Worm (Caenorhabditis elegans) whole organism, L2 larva: ENCODE results near the gene Y25C1A.8.
"Not testable (repeated sequence)": the region's sequence is repeated elsewhere in the genome, so short reads cannot be mapped to it uniquely, and the experiment has no call there.

ENCODE experiments used
- C34F6.9 ChIP-seq: fragments of 150-350 bp; optimal IDR thresholded peaks from 2 replicates; lab custom pipeline; 2014; ENCODE audit warnings: missing biosample characterization, missing genetic modification characterization
- Y55F3AM.14 ChIP-seq: fragments of 200-800 bp; sonication (Bioruptor generic); optimal IDR thresholded peaks from 2 replicates; lab custom pipeline; 2018; ENCODE audit warnings: mild to moderate bottlenecking, missing genetic modification characterization, missing compliant biosample characterization
- ZK546.5 ChIP-seq: sonication (generic microtip); optimal IDR thresholded peaks from 2 replicates; lab custom pipeline; 2017; ENCODE audit warnings: missing biosample characterization, missing genetic modification characterization
- alr-1 ChIP-seq: fragments of 150-350 bp; optimal IDR thresholded peaks from 2 replicates; lab custom pipeline; 2014; ENCODE audit warnings: missing biosample characterization, missing genetic modification characterization
- aly-2 ChIP-seq: fragments of 150-350 bp; optimal IDR thresholded peaks from 2 replicates; lab custom pipeline; 2014; ENCODE audit warnings: missing biosample characterization, missing genetic modification characterization
- blmp-1 ChIP-seq: sonication (generic microtip); optimal IDR thresholded peaks from 2 replicates; lab custom pipeline; 2017; ENCODE audit warnings: missing genetic modification characterization, mild to moderate bottlenecking, missing compliant biosample characterization, antibody characterized with exemption, moderate library complexity; ENCODE audit not compliant: insufficient read depth
- ceh-16 ChIP-seq: fragments of 150-350 bp; optimal IDR thresholded peaks from 2 replicates; lab custom pipeline; 2014; ENCODE audit warnings: missing biosample characterization, missing genetic modification characterization
- crh-2 ChIP-seq: sonication (generic microtip); optimal IDR thresholded peaks from 2 replicates; lab custom pipeline; 2017; ENCODE audit warnings: missing biosample characterization, missing genetic modification characterization
- dmd-4 ChIP-seq: sonication (generic microtip); optimal IDR thresholded peaks from 2 replicates; lab custom pipeline; 2017; ENCODE audit warnings: missing biosample characterization, missing genetic modification characterization
- egl-27 ChIP-seq: sonication (generic microtip); optimal IDR thresholded peaks from 3 replicates; lab custom pipeline; 2017; ENCODE audit warnings: missing biosample characterization, missing genetic modification reagents, missing genetic modification characterization
- elt-1 ChIP-seq: fragments of 150-350 bp; optimal IDR thresholded peaks from 2 replicates; lab custom pipeline; 2014; ENCODE audit warnings: missing biosample characterization, missing genetic modification characterization
- elt-3 ChIP-seq: sonication (generic microtip); optimal IDR thresholded peaks from 2 replicates; lab custom pipeline; 2017; ENCODE audit warnings: missing biosample characterization, missing genetic modification characterization
- fos-1 ChIP-seq: fragments of 150-350 bp; optimal IDR thresholded peaks from 2 replicates; lab custom pipeline; 2014; ENCODE audit warnings: missing biosample characterization, missing genetic modification characterization
- gmeb-1 ChIP-seq: fragments of 150-350 bp; optimal IDR thresholded peaks from 2 replicates; lab custom pipeline; 2014; ENCODE audit warnings: missing biosample characterization, missing genetic modification characterization
- lin-11 ChIP-seq: fragments of 150-350 bp; sonication (generic microtip); optimal IDR thresholded peaks from 2 replicates; lab custom pipeline; 2014; ENCODE audit warnings: missing biosample characterization, missing genetic modification characterization, inconsistent platforms, mixed read lengths
- lin-39 ChIP-seq: fragments of 150-350 bp; optimal IDR thresholded peaks from 2 replicates; lab custom pipeline; 2014; ENCODE audit warnings: missing biosample characterization, missing genetic modification reagents, missing genetic modification characterization
- mdl-1 ChIP-seq, 2 experiments: fragments of 150-350 bp in 1 of 2; sonication (generic microtip) in 1 of 2; optimal IDR thresholded peaks; 2 replicates each; lab custom pipeline; 2017; ENCODE audit warnings: missing biosample characterization in 2 of 2, missing genetic modification characterization in 2 of 2
- nhr-11 ChIP-seq: fragments of 150-350 bp; optimal IDR thresholded peaks from 2 replicates; lab custom pipeline; 2014; ENCODE audit warnings: missing biosample characterization, missing genetic modification characterization
- nhr-129 ChIP-seq: fragments of 150-350 bp; optimal IDR thresholded peaks from 2 replicates; lab custom pipeline; 2014; ENCODE audit warnings: missing biosample characterization, missing genetic modification characterization
- nhr-237 ChIP-seq: fragments of 150-350 bp; optimal IDR thresholded peaks from 2 replicates; lab custom pipeline; 2014; ENCODE audit warnings: missing biosample characterization, missing genetic modification characterization
- nhr-25 ChIP-seq: fragments of 150-350 bp; sonication (generic microtip); optimal IDR thresholded peaks from 3 replicates; lab custom pipeline; 2014; ENCODE audit warnings: missing biosample characterization, missing genetic modification characterization
- nhr-6 ChIP-seq: fragments of 150-350 bp; optimal IDR thresholded peaks from 2 replicates; lab custom pipeline; 2014; ENCODE audit warnings: missing biosample characterization, missing genetic modification characterization
- nhr-77 ChIP-seq: fragments of 150-350 bp; optimal IDR thresholded peaks from 2 replicates; lab custom pipeline; 2014; ENCODE audit warnings: missing biosample characterization, missing genetic modification characterization
- sma-9 ChIP-seq, 2 experiments: fragments of 150-350 bp in 1 of 2; sonication (generic microtip) in 1 of 2; optimal IDR thresholded peaks; 2 replicates each; lab custom pipeline; 2014 to 2016; ENCODE audit warnings: missing genetic modification characterization in 2 of 2, mild to moderate bottlenecking in 1 of 2, missing biosample characterization in 1 of 2, missing compliant biosample characterization in 1 of 2, missing genetic modification reagents in 1 of 2, moderate library complexity in 1 of 2
- snpc-4 ChIP-seq: fragments of 150-350 bp; optimal IDR thresholded peaks from 2 replicates; lab custom pipeline; 2014; ENCODE audit warnings: missing biosample characterization, missing genetic modification characterization
- unc-39 ChIP-seq: fragments of 150-350 bp; optimal IDR thresholded peaks from 2 replicates; lab custom pipeline; 2014; ENCODE audit warnings: missing biosample characterization, missing genetic modification characterization
- unc-62 ChIP-seq: fragments of 150-350 bp; optimal IDR thresholded peaks from 2 replicates; lab custom pipeline; 2014; ENCODE audit warnings: missing biosample characterization, missing genetic modification reagents, missing genetic modification characterization
- ztf-1 ChIP-seq: fragments of 200-800 bp; sonication (Bioruptor generic); conservative IDR thresholded peaks from 2 replicates; pipeline ENCODE4 v1.3.6; 2022; ENCODE audit warnings: missing genetic modification characterization, missing compliant biosample characterization
- ztf-11 ChIP-seq: sonication (generic microtip); optimal IDR thresholded peaks from 2 replicates; lab custom pipeline; 2017; ENCODE audit warnings: missing biosample characterization, missing genetic modification characterization

The Y25C1A.8 gene

DNA sequence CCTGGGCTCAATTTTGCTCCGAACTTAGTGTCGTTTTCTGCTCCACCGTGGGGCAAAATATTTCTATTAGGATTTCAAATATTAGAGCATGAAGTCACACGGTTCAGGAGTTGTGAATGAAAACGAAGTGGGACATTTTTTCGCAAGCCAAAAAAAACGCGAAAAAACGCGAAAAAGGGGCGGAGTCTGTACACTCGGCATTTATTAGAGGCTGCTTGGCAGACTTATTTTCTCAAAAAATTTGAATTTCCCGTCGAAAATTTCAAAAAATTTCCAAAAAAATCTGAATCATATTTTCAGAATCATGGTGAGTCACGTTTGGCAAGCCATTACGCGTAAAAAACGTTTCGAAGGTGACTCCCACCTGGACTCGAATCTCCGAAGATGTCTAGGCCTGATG, 44.3 kb downstream of the Y25C1A.8 start, which contains the start of gene B0454.6:
TSS of gene B0454.6 (plus strand) at position 301 of the 400 bp plus-strand sequence.
- TF ChIP-seq alr-1, ZK546.5, dmd-4: not testable (repeated sequence)

DNA sequence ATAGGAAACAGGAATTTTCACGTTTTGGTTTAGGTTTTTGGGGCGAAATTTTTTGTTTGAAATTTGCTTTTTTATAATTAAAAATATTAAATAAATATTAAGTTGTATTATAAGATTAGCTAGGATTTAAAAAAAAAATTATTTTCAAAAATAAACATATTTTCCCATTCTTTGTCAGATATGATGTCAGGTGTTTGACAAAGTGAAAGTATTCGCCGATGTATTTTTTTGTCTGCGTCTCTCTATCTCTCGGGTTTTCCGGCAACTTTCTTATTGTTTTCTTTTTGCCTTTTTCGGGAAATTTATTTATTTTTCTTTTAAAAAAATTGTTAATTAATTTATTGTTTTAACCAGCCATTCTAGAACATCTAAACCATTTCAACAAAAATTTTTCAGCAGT, 46.3 kb downstream of the Y25C1A.8 start:
- TF ChIP-seq aly-2 (tag; lab: Kevin White, UChicago) (no peak), egl-27 (tag; lab: Kevin White, UChicago) (no peak), sma-9 (GFP tag; optimal IDR thresholded peaks at IDR 0.05; lab: Kevin White, UChicago) (no peak), sma-9 (tag; optimal IDR thresholded peaks at IDR 0.05; lab: Kevin White, UChicago) (no peak), blmp-1 (tag; lab: Kevin White, UChicago) (peak; percentile 65), ztf-1 (no peak), crh-2 (tag; lab: Kevin White, UChicago) (no peak), unc-39 (tag; lab: Kevin White, UChicago) (no peak), Y55F3AM.14 (GFP tag; lab: Kevin White, UChicago) (no peak), unc-62 (GFP tag; lab: Kevin White, UChicago) (no peak)
- TF ChIP-seq, all 48 proteins: peak for 1

- TF ChIP-seq blmp-1 (tag; lab: Kevin White, UChicago) = peak; percentile 6
- TF ChIP-seq nhr-77 (tag; lab: Kevin White, UChicago) = no peak
- TF ChIP-seq nhr-25 = peak; percentile 17
- TF ChIP-seq, all 48 proteins: peak for 2
Observed at ce11 chrII:3028264-3028663, 48.5 kb downstream of the Y25C1A.8 start.

DNA sequence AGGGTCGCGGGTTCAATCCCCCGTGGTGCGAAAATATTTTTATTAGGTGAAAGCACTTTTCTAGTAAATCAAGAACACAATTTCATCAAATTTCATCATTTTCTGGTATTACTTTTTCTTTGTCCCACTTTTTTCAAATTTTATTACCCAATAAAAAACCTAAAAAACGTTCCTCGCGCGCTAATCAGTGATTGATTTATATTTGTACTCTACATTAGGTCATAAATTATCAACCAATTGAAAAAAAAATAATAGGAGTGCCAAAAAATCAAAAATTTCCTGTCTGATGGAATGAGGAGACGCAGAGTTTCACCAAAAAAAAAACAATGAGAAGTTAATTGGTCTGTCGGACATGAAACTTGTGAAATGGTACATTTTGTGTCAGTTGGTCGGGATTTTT, 52.1 kb downstream of the Y25C1A.8 start:
- TF ChIP-seq elt-3 (tag; lab: Kevin White, UChicago) = no peak
- no peak for TF ChIP-seq nhr-11 (tag; lab: Kevin White, UChicago)
- TF ChIP-seq fos-1 (tag; lab: Kevin White, UChicago) = no peak
- no peak for TF ChIP-seq nhr-237 (tag; lab: Kevin White, UChicago)
- no peak for TF ChIP-seq C34F6.9
- TF ChIP-seq nhr-25 = no peak
- no peak for TF ChIP-seq snpc-4
- TF ChIP-seq mdl-1 (tag; optimal IDR thresholded peaks at IDR 0.05; lab: Kevin White, UChicago) = no peak
- no peak for TF ChIP-seq nhr-77 (tag; lab: Kevin White, UChicago)
- no peak for TF ChIP-seq lin-11 (tag; lab: Kevin White, UChicago)
- TF ChIP-seq crh-2 (tag; lab: Kevin White, UChicago) = no peak
- TF ChIP-seq ztf-11 = no peak
- no peak for TF ChIP-seq Y55F3AM.14 (GFP tag; lab: Kevin White, UChicago)
- TF ChIP-seq dmd-4 = no peak
- no peak for TF ChIP-seq ceh-16
- TF ChIP-seq, all 48 proteins: peak for 0

DNA sequence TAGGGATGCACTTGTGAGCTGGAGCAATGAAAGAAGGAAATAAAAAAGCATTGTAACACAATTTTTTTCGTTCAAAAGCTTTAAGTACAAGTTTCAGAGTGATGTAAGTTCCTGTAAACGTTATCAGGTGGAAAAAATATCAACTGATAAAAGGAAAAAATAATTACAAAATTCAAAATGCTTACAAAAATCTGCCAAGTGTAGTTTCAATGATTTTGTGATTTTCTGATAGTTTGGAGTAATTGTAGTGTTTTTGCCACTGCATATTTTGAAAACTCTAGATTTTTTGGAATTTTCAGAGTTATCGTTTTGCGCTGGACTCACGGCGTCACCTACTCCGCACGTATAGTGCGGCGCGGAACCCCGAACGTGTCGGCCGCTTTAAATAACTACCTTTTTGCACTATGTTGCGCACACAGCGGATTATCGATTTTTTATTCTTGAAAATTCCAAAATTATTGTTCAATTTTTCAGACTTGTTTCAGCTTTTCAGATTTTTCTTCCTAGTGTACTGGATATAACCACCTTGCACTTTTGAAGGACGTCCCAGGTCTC, 53.3 kb downstream of the Y25C1A.8 start, which contains the start of gene clec-2:
TSS of gene clec-2 (minus strand) at position 51 of the 555 bp plus-strand sequence.
- TF ChIP-seq nhr-6 = no peak
- no peak for TF ChIP-seq alr-1
- no peak for TF ChIP-seq lin-39
- no peak for TF ChIP-seq elt-1 (tag; lab: Kevin White, UChicago)
- TF ChIP-seq gmeb-1 (tag; lab: Kevin White, UChicago) = no peak
- no peak for TF ChIP-seq nhr-129 (tag; lab: Kevin White, UChicago)
- TF ChIP-seq sma-9 (GFP tag; optimal IDR thresholded peaks at IDR 0.05; lab: Kevin White, UChicago) = no peak
- no peak for TF ChIP-seq sma-9 (tag; optimal IDR thresholded peaks at IDR 0.05; lab: Kevin White, UChicago)
